Worm (Caenorhabditis elegans): ENCODE results near the gene nspg-4.

The nspg-4 gene

ce11 chrX:3332824-3333223 is 17.4 kb downstream of the nspg-4 start, which contains the start of gene F11D5.1:
Gene F11D5.1 (plus strand): TSS chrX:3333124.
- TF ChIP-seq zag-1 (tag; optimal IDR thresholded peaks at IDR 0.05) (no peak), elt-1 (tag; optimal IDR thresholded peaks at IDR 0.05) (no peak), mdl-1 (tag; optimal IDR thresholded peaks at IDR 0.05) (no peak), nhr-10 (tag; optimal IDR thresholded peaks at IDR 0.05) (no peak), blmp-1 (tag; optimal IDR thresholded peaks at IDR 0.05; ENCODE audit: insufficient read depth) (no peak), ZK546.5 (tag; optimal IDR thresholded peaks at IDR 0.05) (no peak), nhr-11 (tag; optimal IDR thresholded peaks at IDR 0.05) (no peak), nhr-12 (tag; optimal IDR thresholded peaks at IDR 0.05) (no peak), aly-2 (tag; optimal IDR thresholded peaks at IDR 0.05) (no peak), ama-1 (optimal IDR thresholded peaks at IDR 0.05) (no peak), ztf-4 (tag; optimal IDR thresholded peaks at IDR 0.05) (no peak), lsy-2 (tag; optimal IDR thresholded peaks at IDR 0.05) (no peak), sma-3 (GFP tag; optimal IDR thresholded peaks at IDR 0.05) (no peak), F13H6.1 (tag; optimal IDR thresholded peaks at IDR 0.05) (no peak)

- TF ChIP-seq ZK546.5 (tag; optimal IDR thresholded peaks at IDR 0.05), result no peak
- no peak for TF ChIP-seq nhr-21 (tag; optimal IDR thresholded peaks at IDR 0.05)
- TF ChIP-seq ztf-11 (tag; optimal IDR thresholded peaks at IDR 0.05), result no peak
- TF ChIP-seq ama-1 (optimal IDR thresholded peaks at IDR 0.05), result no peak
- no peak for TF ChIP-seq ztf-4 (tag; optimal IDR thresholded peaks at IDR 0.05)
- no peak for TF ChIP-seq lin-11 (tag; optimal IDR thresholded peaks at IDR 0.05)
- TF ChIP-seq mab-5 (tag; optimal IDR thresholded peaks at IDR 0.05), result no peak
- no peak for TF ChIP-seq nhr-12 (tag; optimal IDR thresholded peaks at IDR 0.05)
- TF ChIP-seq skn-1 (tag; optimal IDR thresholded peaks at IDR 0.05), result no peak
- no peak for TF ChIP-seq crh-2 (tag; optimal IDR thresholded peaks at IDR 0.05)
Observed at ce11 chrX:3326175-3326574, 24.0 kb downstream of the nspg-4 start, which contains the start of gene F11D5.6. Gene F11D5.6 (minus strand): TSS chrX:3326275.

ce11 chrX:3316830-3317229 is 33.4 kb downstream of the nspg-4 start:
- TF ChIP-seq aly-2 (tag; optimal IDR thresholded peaks at IDR 0.05) (no peak), sem-4 (tag; optimal IDR thresholded peaks at IDR 0.05) (no peak), skn-1 (tag; optimal IDR thresholded peaks at IDR 0.05) (no peak), Y55F3AM.14 (GFP tag; optimal IDR thresholded peaks at IDR 0.05) (no peak), peb-1 (tag; optimal IDR thresholded peaks at IDR 0.05) (no peak), elt-3 (tag; optimal IDR thresholded peaks at IDR 0.05) (no peak), lin-11 (tag; optimal IDR thresholded peaks at IDR 0.05) (no peak), lin-13 (GFP tag; optimal IDR thresholded peaks at IDR 0.05) (no peak), mdl-1 (tag; optimal IDR thresholded peaks at IDR 0.05) (no peak), zag-1 (tag; optimal IDR thresholded peaks at IDR 0.05) (no peak), nhr-6 (tag; optimal IDR thresholded peaks at IDR 0.05) (no peak), ztf-1 (GFP tag; conservative IDR thresholded peaks at IDR 0.05) (no peak), nhr-77 (tag; optimal IDR thresholded peaks at IDR 0.05) (no peak), sma-3 (GFP tag; optimal IDR thresholded peaks at IDR 0.05) (no peak), ZK546.5 (tag; optimal IDR thresholded peaks at IDR 0.05) (no peak), alr-1 (tag; optimal IDR thresholded peaks at IDR 0.05) (no peak), ceh-16 (tag; optimal IDR thresholded peaks at IDR 0.05) (no peak), nhr-23 (tag; optimal IDR thresholded peaks at IDR 0.05) (no peak)

ce11 chrX:3315891-3316657 is 34.1 kb downstream of the nspg-4 start:
- TF ChIP-seq unc-62 (GFP tag; optimal IDR thresholded peaks at IDR 0.05) (no peak), nhr-11 (tag; optimal IDR thresholded peaks at IDR 0.05) (no peak), sma-3 (GFP tag; optimal IDR thresholded peaks at IDR 0.05) (no peak), dmd-4 (tag; optimal IDR thresholded peaks at IDR 0.05) (no peak), ZK546.5 (tag; optimal IDR thresholded peaks at IDR 0.05) (no peak), aly-2 (tag; optimal IDR thresholded peaks at IDR 0.05) (no peak), nhr-129 (tag; optimal IDR thresholded peaks at IDR 0.05) (no peak), mbf-1 (tag; optimal IDR thresholded peaks at IDR 0.05) (no peak), lsy-2 (tag; optimal IDR thresholded peaks at IDR 0.05) (no peak), crh-2 (tag; optimal IDR thresholded peaks at IDR 0.05) (no peak), lin-11 (tag; optimal IDR thresholded peaks at IDR 0.05) (no peak)

All from whole organism, L2 larva.